Fruit fly (Drosophila melanogaster) whole organism, larva: ENCODE measurements around the gene CG42271.

ENCODE experiments used
- noc ChIP-seq: fragments of 200-800 bp; sonication (Bioruptor generic); optimal IDR thresholded peaks from 3 replicates; lab custom pipeline; 2019; ENCODE audit warnings: missing biosample characterization, mild to moderate bottlenecking, missing genetic modification characterization, moderate library complexity

CG42271 gene

DNA sequence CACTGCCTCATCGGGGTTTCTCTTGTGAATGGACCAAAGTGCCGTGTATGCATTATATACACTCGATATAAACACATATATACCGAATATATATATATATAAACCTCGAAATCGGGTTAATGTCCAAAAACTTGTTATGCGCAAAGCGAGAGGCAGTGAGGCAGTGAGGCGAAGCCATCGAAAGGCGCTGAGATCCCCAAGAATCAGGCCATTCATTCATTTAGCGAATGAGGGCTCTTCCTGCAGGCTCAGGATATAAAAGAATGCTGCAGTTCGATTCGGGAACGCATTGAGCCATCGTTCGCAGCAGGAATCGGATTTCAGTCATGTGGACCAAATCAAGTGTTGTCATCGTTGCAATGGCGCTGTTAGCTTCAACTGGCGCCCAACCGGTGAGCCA, 46.9 kb downstream of the CG42271 start, which contains the start of gene CG12481:
Gene CG12481 (plus strand): TSS at position 301 of the 400 bp plus-strand sequence.
- TF ChIP-seq noc (tag; lab: Kevin White, UChicago): no peak

DNA sequence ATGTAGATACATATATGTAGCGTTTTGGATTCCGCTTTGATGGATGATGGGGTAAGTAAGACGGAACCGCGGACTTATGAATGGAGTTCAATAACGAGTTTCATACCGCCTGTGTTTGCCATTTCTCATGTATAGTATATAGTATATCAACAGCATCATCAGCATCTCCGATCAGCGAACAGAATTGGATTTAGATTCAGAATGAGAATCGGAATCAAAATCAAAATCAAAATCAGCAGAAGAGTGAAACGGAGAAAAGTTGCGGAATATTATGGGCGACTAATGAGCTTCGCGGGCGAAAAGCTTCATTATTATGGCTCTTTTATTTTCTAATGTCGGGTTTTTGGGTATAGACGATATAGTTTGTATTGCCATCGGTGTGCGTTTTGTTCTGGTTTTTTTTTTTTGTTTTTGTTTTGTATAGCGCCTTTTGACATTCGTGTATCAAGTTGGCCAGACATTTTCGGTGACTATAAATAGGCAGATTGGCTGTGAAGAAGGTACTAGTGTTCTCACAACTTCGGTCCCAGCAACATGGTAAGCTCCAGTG, 49.7 kb downstream of the CG42271 start, which contains the start of gene CG32603:
Gene CG32603 (plus strand): TSS at position 500 of the 550 bp plus-strand sequence.
- no peak for TF ChIP-seq noc (tag; lab: Kevin White, UChicago)

dm6 chrX:14180728-14181127, 53.1 kb downstream of the CG42271 start, which contains the start of gene CG11584:
Gene CG11584 (plus strand): TSS chrX:14181028.
- no peak for TF ChIP-seq noc (tag; lab: Kevin White, UChicago)
